Worm (Caenorhabditis elegans): ENCODE results near the gene spl-2.

The spl-2 gene

ce11 chrV:9175218-9175837 lies 28.6 kb upstream of the spl-2 start, which contains the start of gene spas-1 (continued):
- TF ChIP-seq fos-1 (tag; optimal IDR thresholded peaks at IDR 0.05) (peak; percentile 26), spr-1 (tag; optimal IDR thresholded peaks at IDR 0.05) (peak; percentile 51), ceh-82 (tag; optimal IDR thresholded peaks at IDR 0.05) (no peak), hmg-1.1 (GFP tag; IDR thresholded peaks at IDR 0.05) (peak; percentile 65)

- TF ChIP-seq daf-16 (GFP tag; optimal IDR thresholded peaks at IDR 0.05) (no peak), daf-16 (tag; optimal IDR thresholded peaks at IDR 0.05) (peak; percentile 26), nhr-76 (tag; optimal IDR thresholded peaks at IDR 0.05) (no peak)
Measured at ce11 chrV:9173789-9174188, 27.1 kb upstream of the spl-2 start, which contains the start of gene pqn-16. Gene pqn-16, plus strand, starts transcription at chrV:9174089.

ce11 chrV:9172989-9173388 lies 26.3 kb upstream of the spl-2 start, which contains the start of gene gad-3:
Gene gad-3, minus strand, starts transcription at chrV:9173005.
- no peak for TF ChIP-seq lin-1 (GFP tag; IDR thresholded peaks at IDR 0.05)
- peak; percentile 29 for TF ChIP-seq pqm-1 (tag; optimal IDR thresholded peaks at IDR 0.05)
- no peak for TF ChIP-seq lin-29 (GFP tag; IDR thresholded peaks at IDR 0.05)
- no peak for TF ChIP-seq unc-62 (GFP tag; optimal IDR thresholded peaks at IDR 0.05 in 1 of 2)
- TF ChIP-seq unc-62 (tag; optimal IDR thresholded peaks at IDR 0.05) = no peak
- peak; percentile 68 for TF ChIP-seq nhr-28 (tag; optimal IDR thresholded peaks at IDR 0.05)
- TF ChIP-seq hmg-1.1 (GFP tag; IDR thresholded peaks at IDR 0.05) = no peak
- peak; percentile 18; the same call in 1 of the 2 replicates for TF ChIP-seq dmd-6 (GFP tag; IDR thresholded peaks at IDR 0.05)
- no peak for TF ChIP-seq vab-7 (GFP tag; IDR thresholded peaks at IDR 0.05)
- TF ChIP-seq daf-16 (GFP tag; optimal IDR thresholded peaks at IDR 0.05) = no peak
- TF ChIP-seq daf-16 (tag; optimal IDR thresholded peaks at IDR 0.05) = peak; percentile 92
- no peak for TF ChIP-seq jun-1 (tag; optimal IDR thresholded peaks at IDR 0.05)
- TF ChIP-seq nhr-77 (tag; optimal IDR thresholded peaks at IDR 0.05) = peak; percentile 61
- peak; percentile 28 for TF ChIP-seq hlh-11 (tag; optimal IDR thresholded peaks at IDR 0.05)
- TF ChIP-seq dve-1 (tag; optimal IDR thresholded peaks at IDR 0.05; ENCODE audit: insufficient read depth) = peak; percentile 59

DNA sequence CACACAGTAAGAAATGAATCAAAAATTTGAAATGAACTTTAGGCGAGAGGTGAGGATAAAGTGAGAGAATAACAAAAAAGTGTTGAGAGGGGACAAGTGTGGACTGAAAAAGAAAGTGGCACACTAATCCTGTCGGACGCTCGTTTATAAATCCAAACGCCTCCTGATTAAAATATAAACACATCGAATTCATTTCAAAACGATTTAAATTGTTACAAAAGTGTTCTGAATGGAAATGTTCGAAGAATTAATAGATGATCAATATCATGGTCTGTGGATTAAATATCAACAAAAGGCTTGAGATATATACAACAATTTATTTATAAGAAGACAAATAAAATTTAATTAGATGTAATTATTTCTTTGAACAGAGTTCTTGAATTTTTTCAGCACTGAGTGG lies 21.4 kb upstream of the spl-2 start, which contains the start of gene B0222.11:
Gene B0222.11, minus strand, starts transcription at position 101 of the 400 bp plus-strand sequence.
- TF ChIP-seq pha-4 (GFP tag; IDR thresholded peaks at IDR 0.05) (no peak), pha-4 (tag; optimal IDR thresholded peaks at IDR 0.05) (no peak), tag-97 (GFP tag; IDR thresholded peaks at IDR 0.05) (no peak), lim-7 (GFP tag; IDR thresholded peaks at IDR 0.05) (no peak), zag-1 (tag; optimal IDR thresholded peaks at IDR 0.05) (no peak), hmg-1.1 (GFP tag; IDR thresholded peaks at IDR 0.05) (no peak), set-16 (GFP tag; IDR thresholded peaks at IDR 0.05) (no peak), nhr-111 (GFP tag; optimal IDR thresholded peaks at IDR 0.05) (no peak), fkh-10 (GFP tag; optimal IDR thresholded peaks at IDR 0.05) (no peak)

DNA sequence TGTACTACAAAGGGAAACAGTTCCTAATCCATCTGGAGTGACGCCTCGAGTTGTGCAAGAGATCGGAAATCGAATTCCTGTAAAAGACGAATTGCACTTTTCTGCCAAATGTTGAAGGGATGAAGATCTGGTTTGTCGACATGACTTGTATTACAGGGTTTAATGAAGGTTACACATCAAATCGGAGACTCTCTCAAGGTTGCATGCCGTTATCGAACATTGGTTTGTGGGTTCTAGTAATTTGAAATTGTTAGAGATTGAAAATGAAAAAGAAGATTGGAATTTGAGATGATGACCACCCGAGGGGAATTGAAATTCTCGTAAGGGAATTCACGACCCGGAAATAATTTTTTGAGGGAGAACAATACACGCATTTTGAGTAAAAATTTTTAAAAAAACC lies 19.6 kb upstream of the spl-2 start:
- TF ChIP-seq nhr-25 (tag; optimal IDR thresholded peaks at IDR 0.05; ENCODE audit: borderline replicate concordance, insufficient read depth) (peak; percentile 13), mep-1 (tag; optimal IDR thresholded peaks at IDR 0.05) (no peak), ceh-28 (tag; optimal IDR thresholded peaks at IDR 0.05) (no peak), nhr-28 (tag; optimal IDR thresholded peaks at IDR 0.05) (peak; percentile 19), zip-2 (tag; optimal IDR thresholded peaks at IDR 0.05) (no peak), unc-62 (GFP tag; optimal IDR thresholded peaks at IDR 0.05 in 1 of 2) (peak in 1 of 2 experiments; percentile 89), unc-62 (tag; optimal IDR thresholded peaks at IDR 0.05) (no peak), aha-1 (tag) (peak; percentile 22), ceh-44 (GFP tag; IDR thresholded peaks at IDR 0.05) (no peak), gei-8 (GFP tag; optimal IDR thresholded peaks at IDR 0.05) (no peak), lin-39 (tag; optimal IDR thresholded peaks at IDR 0.05) (no peak), hif-1 (tag; optimal IDR thresholded peaks at IDR 0.05) (no peak), mxl-3 (GFP tag; optimal IDR thresholded peaks at IDR 0.05) (no peak), D1046.2 (GFP tag; IDR thresholded peaks at IDR 0.05) (no peak), egl-43 (GFP tag; IDR thresholded peaks at IDR 0.05) (no peak), lim-7 (GFP tag; IDR thresholded peaks at IDR 0.05) (no peak)
